Worm (Caenorhabditis elegans) whole organism, L1 larva: ENCODE measurements around the gene srh-35.

Source experiments
- alr-1 ChIP-seq: fragments of 200-800 bp; sonication (Bioruptor generic); optimal IDR thresholded peaks from 2 replicates; lab custom pipeline; 2018; ENCODE audit warnings: borderline replicate concordance, mild to moderate bottlenecking, missing genetic modification characterization, missing compliant biosample characterization
- ama-1 ChIP-seq: fragments of 150-350 bp; optimal IDR thresholded peaks from 2 replicates; lab custom pipeline; 2014
- elt-3 ChIP-seq, 6 experiments: fragments of 150-350 bp in 1 of 6; sonication (generic microtip); optimal IDR thresholded peaks; 2 replicates each; lab custom pipeline; 2017 to 2018; ENCODE audit warnings: missing biosample characterization in 6 of 6, missing genetic modification characterization in 6 of 6, inconsistent platforms in 1 of 6
- ets-5 ChIP-seq: fragments of 200-800 bp; sonication (Bioruptor generic); IDR thresholded peaks from 2 replicates; pipeline ENCODE4 v1.3.6; 2022; ENCODE audit warnings: missing genetic modification characterization, missing compliant biosample characterization
- fkh-10 ChIP-seq: sonication (generic microtip); optimal IDR thresholded peaks from 2 replicates; lab custom pipeline; 2017; ENCODE audit warnings: missing biosample characterization, missing genetic modification reagents, missing genetic modification characterization
- fos-1 ChIP-seq: fragments of 150-350 bp; optimal IDR thresholded peaks from 2 replicates; lab custom pipeline; 2014; ENCODE audit warnings: missing biosample characterization, missing genetic modification characterization
- jun-1 ChIP-seq: fragments of 150-350 bp; optimal IDR thresholded peaks from 2 replicates; lab custom pipeline; 2014; ENCODE audit warnings: missing biosample characterization, missing genetic modification reagents, missing genetic modification characterization
- lin-13 ChIP-seq: fragments of 150-350 bp; optimal IDR thresholded peaks from 2 replicates; lab custom pipeline; 2014; ENCODE audit warnings: missing biosample characterization, missing genetic modification reagents, missing genetic modification characterization
- nhr-11 ChIP-seq: fragments of 150-350 bp; optimal IDR thresholded peaks from 2 replicates; lab custom pipeline; 2014; ENCODE audit warnings: missing biosample characterization, missing genetic modification characterization
- pqm-1 ChIP-seq: sonication (generic microtip); optimal IDR thresholded peaks from 3 replicates; lab custom pipeline; 2017; ENCODE audit warnings: missing biosample characterization, missing genetic modification characterization
- unc-86 ChIP-seq: sonication (generic microtip); optimal IDR thresholded peaks from 2 replicates; lab custom pipeline; 2016; ENCODE audit warnings: missing genetic modification characterization, missing compliant biosample characterization
- zag-1 ChIP-seq: fragments of 150-350 bp; optimal IDR thresholded peaks from 2 replicates; lab custom pipeline; 2014; ENCODE audit warnings: missing biosample characterization, missing genetic modification characterization
- ztf-11 ChIP-seq, 2 experiments: sonication (generic microtip); optimal IDR thresholded peaks; 2 replicates each; lab custom pipeline; 2016 to 2017; ENCODE audit warnings: missing genetic modification characterization in 2 of 2, missing biosample characterization in 1 of 2, missing compliant biosample characterization in 1 of 2

DNA sequence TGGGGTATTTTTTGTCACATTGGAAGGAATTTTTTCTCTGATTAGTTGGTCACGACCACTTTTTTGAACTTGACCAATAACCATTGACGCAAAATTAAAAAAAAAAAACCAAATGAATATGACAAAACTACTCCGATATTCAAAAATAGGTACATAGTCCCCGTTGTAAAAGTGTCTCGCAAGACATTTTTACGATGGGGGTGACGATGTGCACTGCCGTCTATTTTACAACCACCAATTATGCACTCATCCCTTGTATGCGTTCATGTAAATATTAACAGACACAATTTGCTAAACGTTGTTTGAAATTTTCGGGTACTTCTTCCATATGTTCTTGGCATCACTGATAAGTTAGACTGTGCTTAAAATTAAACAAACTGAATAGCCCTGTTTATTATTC lies 49.3 kb downstream of the srh-35 start, which contains the start of gene scl-27:
- no peak for TF ChIP-seq lin-13 (GFP tag; lab: Kevin White, UChicago)
- no peak for TF ChIP-seq alr-1
- no peak for TF ChIP-seq ama-1 (lab: Kevin White, UChicago)
- TF ChIP-seq fkh-10 (GFP tag; lab: Kevin White, UChicago), result no peak
- no peak for TF ChIP-seq pqm-1 (tag; lab: Kevin White, UChicago)
- no peak for TF ChIP-seq nhr-11 (tag; lab: Kevin White, UChicago)
- TF ChIP-seq zag-1 (tag; lab: Kevin White, UChicago), result no peak
- no peak for TF ChIP-seq fos-1 (tag; lab: Kevin White, UChicago)
- TF ChIP-seq ztf-11 (tag; optimal IDR thresholded peaks at IDR 0.05; lab: Kevin White, UChicago), result no peak
- no peak for TF ChIP-seq elt-3 (tag; optimal IDR thresholded peaks at IDR 0.05; lab: Kevin White, UChicago)
- no peak for TF ChIP-seq jun-1 (tag; lab: Kevin White, UChicago)
- TF ChIP-seq unc-86 (tag; lab: Kevin White, UChicago), result no peak
- no peak for TF ChIP-seq ets-5 (GFP tag; lab: Robert Waterston, UW)
